Fruit fly (Drosophila melanogaster) whole organism, embryonic: ENCODE results near the gene CG42486.
A peak's percentile ranks its signal among the peaks of the same experiment; 100 is the strongest.

Source experiments
- BEAF-32 ChIP-seq: fragments of 200-800 bp; sonication (Bioruptor generic); optimal IDR thresholded peaks from 3 replicates; lab custom pipeline; 2017; ENCODE audit warnings: missing biosample characterization, missing genetic modification characterization, mild to moderate bottlenecking, moderate library complexity, missing genetic modification reagents
- BtbVII ChIP-seq: fragments of 200-800 bp; sonication (Bioruptor generic); optimal IDR thresholded peaks from 3 replicates; lab custom pipeline; 2017; ENCODE audit warnings: missing biosample characterization, mild to moderate bottlenecking, missing genetic modification characterization
- CG10147 ChIP-seq: fragments of 200-800 bp; sonication (Bioruptor generic); optimal IDR thresholded peaks from 2 replicates; lab custom pipeline; 2019; ENCODE audit warnings: missing biosample characterization, mild to moderate bottlenecking, missing genetic modification characterization, moderate library complexity
- CG1024 ChIP-seq: fragments of 200-800 bp; sonication (Bioruptor generic); IDR thresholded peaks from 2 replicates; pipeline ENCODE4 v1.3.6; 2022; ENCODE audit warnings: missing biosample characterization, missing genetic modification characterization
- CG10654 ChIP-seq: fragments of 200-800 bp; sonication (Bioruptor generic); optimal IDR thresholded peaks from 2 replicates; lab custom pipeline; 2016; ENCODE audit warnings: missing biosample characterization, missing genetic modification characterization
- CG12744 ChIP-seq: fragments of 200-800 bp; sonication (Bioruptor generic); optimal IDR thresholded peaks from 2 replicates; lab custom pipeline; 2016; ENCODE audit warnings: missing biosample characterization, missing genetic modification characterization
- CG13287 ChIP-seq: fragments of 200-800 bp; sonication (Bioruptor generic); IDR thresholded peaks from 2 replicates; pipeline ENCODE4 v1.3.6; 2022; ENCODE audit warnings: missing biosample characterization, missing genetic modification characterization; ENCODE audit not compliant: partially characterized antibody
- CG16813 ChIP-seq: fragments of 200-800 bp; sonication (Bioruptor generic); IDR thresholded peaks from 3 replicates; pipeline ENCODE4 v1.3.6; 2022; ENCODE audit warnings: missing biosample characterization, missing genetic modification characterization; ENCODE audit not compliant: partially characterized antibody
- CG17912 ChIP-seq: fragments of 200-800 bp; sonication (Bioruptor generic); optimal IDR thresholded peaks from 2 replicates; lab custom pipeline; 2018; ENCODE audit warnings: missing biosample characterization, mild to moderate bottlenecking, missing genetic modification characterization
- CG2712 ChIP-seq: fragments of 200-800 bp; optimal IDR thresholded peaks from 3 replicates; lab custom pipeline; 2019; ENCODE audit warnings: missing biosample characterization, mild to moderate bottlenecking, missing genetic modification characterization, moderate library complexity
- CG2875 ChIP-seq: fragments of 200-800 bp; sonication (Bioruptor generic); optimal IDR thresholded peaks from 2 replicates; lab custom pipeline; 2017; ENCODE audit warnings: missing biosample characterization, mild to moderate bottlenecking, missing genetic modification characterization, missing genetic modification reagents
- CG3847 ChIP-seq: fragments of 200-800 bp; sonication (Bioruptor generic); IDR thresholded peaks from 2 replicates; pipeline ENCODE4 v1.3.6; 2022; ENCODE audit warnings: missing biosample characterization, missing genetic modification characterization
- CG4617 ChIP-seq: fragments of 200-800 bp; sonication (Bioruptor generic); optimal IDR thresholded peaks from 3 replicates; lab custom pipeline; 2016; ENCODE audit warnings: missing biosample characterization, missing genetic modification characterization, borderline replicate concordance
- CG4820 ChIP-seq: fragments of 200-800 bp; sonication (Bioruptor generic); optimal IDR thresholded peaks from 3 replicates; lab custom pipeline; 2016; ENCODE audit warnings: missing biosample characterization, missing genetic modification characterization
- CG4854 ChIP-seq: fragments of 200-800 bp; sonication (Bioruptor generic); optimal IDR thresholded peaks from 2 replicates; lab custom pipeline; 2016; ENCODE audit warnings: missing biosample characterization, missing genetic modification characterization, inconsistent platforms
- CG5180 ChIP-seq: fragments of 200-800 bp; sonication (Bioruptor generic); optimal IDR thresholded peaks from 3 replicates; lab custom pipeline; 2017; ENCODE audit warnings: missing biosample characterization, missing genetic modification characterization, mild to moderate bottlenecking, moderate library complexity, missing genetic modification reagents
- CG6175 ChIP-seq: fragments of 200-800 bp; sonication (Bioruptor generic); IDR thresholded peaks from 3 replicates; pipeline ENCODE4 v1.3.6; 2022; ENCODE audit warnings: missing biosample characterization, missing genetic modification characterization
- CG6854 ChIP-seq: fragments of 200-800 bp; sonication (Bioruptor generic); optimal IDR thresholded peaks from 3 replicates; lab custom pipeline; 2017; ENCODE audit warnings: missing biosample characterization, mild to moderate bottlenecking, missing genetic modification characterization
- CG7357 ChIP-seq: fragments of 200-800 bp; sonication (Bioruptor generic); IDR thresholded peaks from 3 replicates; pipeline ENCODE4 v1.3.6; 2022; ENCODE audit warnings: missing biosample characterization, missing genetic modification characterization
- CG8281 ChIP-seq: fragments of 200-800 bp; sonication (Bioruptor generic); optimal IDR thresholded peaks from 2 replicates; lab custom pipeline; 2018; ENCODE audit warnings: missing biosample characterization, mild to moderate bottlenecking, missing genetic modification characterization, moderate library complexity
- CG9727 ChIP-seq: fragments of 200-800 bp; sonication (Bioruptor generic); optimal IDR thresholded peaks from 3 replicates; lab custom pipeline; 2017; ENCODE audit warnings: missing biosample characterization, mild to moderate bottlenecking, missing genetic modification characterization
- Camta ChIP-seq: fragments of 200-800 bp; sonication (Bioruptor generic); optimal IDR thresholded peaks from 2 replicates; lab custom pipeline; 2016; ENCODE audit warnings: missing biosample characterization, missing genetic modification characterization
- Chrac-16 ChIP-seq: fragments of 200-800 bp; sonication (Bioruptor generic); optimal IDR thresholded peaks from 3 replicates; lab custom pipeline; 2016; ENCODE audit warnings: missing biosample characterization, missing genetic modification characterization
- Dref ChIP-seq: fragments of 200-800 bp; sonication (Bioruptor generic); IDR thresholded peaks from 2 replicates; pipeline ENCODE4 v1.3.6; 2022; ENCODE audit warnings: missing biosample characterization, missing genetic modification characterization
- E2f2 ChIP-seq: fragments of 200-800 bp; sonication (Bioruptor generic); IDR thresholded peaks from 2 replicates; pipeline ENCODE4 v1.3.6; 2022; ENCODE audit warnings: missing biosample characterization, missing genetic modification characterization
- Gsc ChIP-seq: fragments of 200-800 bp; sonication (Bioruptor generic); IDR thresholded peaks from 2 replicates; pipeline ENCODE4 v1.3.6; 2022; ENCODE audit warnings: missing biosample characterization, missing genetic modification characterization
- MESR4 ChIP-seq: fragments of 200-800 bp; sonication (Bioruptor generic); optimal IDR thresholded peaks from 2 replicates; lab custom pipeline; 2018; ENCODE audit warnings: missing biosample characterization, mild to moderate bottlenecking, missing genetic modification characterization, moderate library complexity
- NC2β ChIP-seq: fragments of 200-800 bp; sonication (Bioruptor generic); optimal IDR thresholded peaks from 2 replicates; lab custom pipeline; 2016; ENCODE audit warnings: missing biosample characterization, missing genetic modification characterization
- Opbp ChIP-seq: fragments of 200-800 bp; sonication (Bioruptor generic); IDR thresholded peaks from 3 replicates; pipeline ENCODE4 v1.3.6; 2022; ENCODE audit warnings: missing biosample characterization, missing genetic modification characterization; ENCODE audit not compliant: partially characterized antibody
- Sox102F ChIP-seq: fragments of 200-800 bp; sonication (Bioruptor generic); optimal IDR thresholded peaks from 2 replicates; lab custom pipeline; 2018; ENCODE audit warnings: missing biosample characterization, mild to moderate bottlenecking, missing genetic modification characterization, moderate library complexity
- Sry-β ChIP-seq: fragments of 200-800 bp; sonication (Bioruptor generic); optimal IDR thresholded peaks from 2 replicates; lab custom pipeline; 2018; ENCODE audit warnings: missing biosample characterization, mild to moderate bottlenecking, missing genetic modification characterization, moderate library complexity
- Taf1 ChIP-seq: fragments of 200-800 bp; sonication (Bioruptor generic); IDR thresholded peaks from 2 replicates; pipeline ENCODE4 v1.3.6; 2022; ENCODE audit warnings: missing biosample characterization, missing genetic modification characterization
- Xbp1 ChIP-seq: fragments of 200-800 bp; sonication (Bioruptor generic); optimal IDR thresholded peaks from 3 replicates; lab custom pipeline; 2016; ENCODE audit warnings: missing biosample characterization, mild to moderate bottlenecking, missing genetic modification characterization
- ab ChIP-seq: fragments of 200-800 bp; sonication (Bioruptor generic); optimal IDR thresholded peaks from 2 replicates; lab custom pipeline; 2016; ENCODE audit warnings: missing biosample characterization, missing genetic modification characterization
- ara ChIP-seq: fragments of 200-800 bp; sonication (Bioruptor generic); IDR thresholded peaks from 2 replicates; pipeline ENCODE4 v1.3.6; 2022; ENCODE audit warnings: missing biosample characterization, missing genetic modification characterization
- bab2 ChIP-seq: fragments of 200-800 bp; sonication (Bioruptor generic); optimal IDR thresholded peaks from 2 replicates; lab custom pipeline; 2016; ENCODE audit warnings: missing biosample characterization, missing genetic modification characterization
- br ChIP-seq: fragments of >200 bp; optimal IDR thresholded peaks from 2 replicates; lab custom pipeline; 2017
- bsh ChIP-seq, 2 experiments: fragments of 200-800 bp; sonication (Bioruptor generic); optimal IDR thresholded peaks; 2 replicates each; lab custom pipeline; 2017 to 2018; ENCODE audit warnings: mild to moderate bottlenecking in 2 of 2, missing biosample characterization in 2 of 2, missing genetic modification characterization in 2 of 2, moderate library complexity in 1 of 2
- dimm ChIP-seq: fragments of 200-800 bp; sonication (Bioruptor generic); IDR thresholded peaks from 2 replicates; pipeline ENCODE4 v1.3.6; 2022; ENCODE audit warnings: missing biosample characterization, missing genetic modification characterization
- dpn ChIP-seq, 2 experiments: fragments of 200-800 bp; sonication (Bioruptor generic); optimal IDR thresholded peaks; 3 replicates each; lab custom pipeline; 2016; ENCODE audit warnings: missing biosample characterization in 2 of 2, missing genetic modification characterization in 2 of 2
- exex ChIP-seq: fragments of 200-800 bp; sonication (Bioruptor generic); optimal IDR thresholded peaks from 4 replicates; lab custom pipeline; 2018; ENCODE audit warnings: missing biosample characterization, mild to moderate bottlenecking, missing genetic modification characterization, moderate library complexity
- gem ChIP-seq: fragments of 200-800 bp; sonication (Bioruptor generic); optimal IDR thresholded peaks from 2 replicates; lab custom pipeline; 2019; ENCODE audit warnings: missing biosample characterization, mild to moderate bottlenecking, missing genetic modification characterization, moderate library complexity
- mirr ChIP-seq: fragments of 200-800 bp; sonication (Bioruptor generic); optimal IDR thresholded peaks from 3 replicates; lab custom pipeline; 2018; ENCODE audit warnings: missing biosample characterization, mild to moderate bottlenecking, missing genetic modification characterization
- rib ChIP-seq: fragments of 200-800 bp; sonication (Bioruptor generic); IDR thresholded peaks from 2 replicates; pipeline ENCODE4 v1.3.6; 2022; ENCODE audit warnings: missing biosample characterization, missing genetic modification characterization
- sens ChIP-seq: fragments of 200-800 bp; sonication (Bioruptor generic); peaks from one replicate; lab custom pipeline; 2016; ENCODE audit warnings: missing biosample characterization, missing genetic modification characterization
- sr ChIP-seq: fragments of 200-800 bp; sonication (Bioruptor generic); IDR thresholded peaks from 3 replicates; pipeline ENCODE4 v1.3.6; 2022; ENCODE audit warnings: missing biosample characterization, missing genetic modification characterization
- stc ChIP-seq: fragments of 200-800 bp; sonication (Bioruptor generic); IDR thresholded peaks from 2 replicates; pipeline ENCODE4 v1.3.6; 2022; ENCODE audit warnings: missing biosample characterization, missing genetic modification characterization
- unc-4 ChIP-seq: fragments of 200-800 bp; sonication (Bioruptor generic); IDR thresholded peaks from 2 replicates; pipeline ENCODE4 v1.3.6; 2022; ENCODE audit warnings: missing biosample characterization, missing genetic modification characterization; ENCODE audit not compliant: partially characterized antibody
- vnd ChIP-seq: fragments of 200-800 bp; sonication (Bioruptor generic); IDR thresholded peaks from 3 replicates; pipeline ENCODE4 v1.3.6; 2022; ENCODE audit warnings: missing biosample characterization, missing genetic modification characterization; ENCODE audit not compliant: partially characterized antibody
- zfh1 ChIP-seq: fragments of 200-800 bp; sonication (Bioruptor generic); IDR thresholded peaks from 3 replicates; pipeline ENCODE4 v1.3.6; 2022; ENCODE audit warnings: missing biosample characterization, missing genetic modification characterization

The CG42486 gene

dm6 chr2L:11816376-11816775 lies 26.6 kb upstream of the CG42486 start:
- TF ChIP-seq CG16813 (GFP tag; lab: Robert Waterston, UW) (peak; percentile 50; the same call in 2 of the 3 replicates), CG3847 (GFP tag; lab: Robert Waterston, UW) (peak; percentile 61), CG12744 (GFP tag; lab: Kevin White, UChicago) (peak; percentile 92), mirr (peak; percentile 95), E2f2 (GFP tag; lab: Robert Waterston, UW) (peak; percentile 62), NC2β (GFP tag; lab: Kevin White, UChicago) (peak; percentile 98), CG9727 (peak; percentile 95), BtbVII (peak; percentile 96), BEAF-32 (GFP tag; lab: Kevin White, UChicago) (peak; percentile 18), CG4617 (GFP tag; lab: Kevin White, UChicago) (peak; percentile 89), unc-4 (no peak), ab (GFP tag; lab: Kevin White, UChicago) (peak; percentile 38), CG5180 (GFP tag; lab: Kevin White, UChicago) (peak; percentile 88), CG10147 (GFP tag; lab: Kevin White, UChicago) (peak; percentile 73), zfh1 (GFP tag; lab: Robert Waterston, UW) (peak; percentile 97), bsh (GFP tag; optimal IDR thresholded peaks at IDR 0.05; lab: Kevin White, UChicago) (peak; percentile 51 to 93), Gsc (GFP tag; lab: Robert Waterston, UW) (no peak), Sry-β (GFP tag; lab: Kevin White, UChicago) (peak; percentile 77), Chrac-16 (GFP tag; lab: Kevin White, UChicago) (peak; percentile 91), stc (GFP tag; lab: Robert Waterston, UW) (peak; percentile 88), CG1024 (GFP tag; lab: Robert Waterston, UW) (peak; percentile 94), bab2 (GFP tag; lab: Kevin White, UChicago) (peak; percentile 88), dpn (GFP tag; optimal IDR thresholded peaks at IDR 0.05; lab: Kevin White, UChicago) (peak; percentile 90 to 95), Opbp (GFP tag; lab: Robert Waterston, UW) (peak; percentile 66; the same call in 2 of the 3 replicates), ara (GFP tag; lab: Robert Waterston, UW) (peak; percentile 90), Sox102F (GFP tag; lab: Kevin White, UChicago) (peak; percentile 86), CG4854 (peak; percentile 93), CG8281 (peak; percentile 84), sens (peak; percentile 99), exex (tag; lab: Kevin White, UChicago) (peak; percentile 30), Xbp1 (GFP tag; lab: Kevin White, UChicago) (peak; percentile 95), CG2875 (GFP tag; lab: Kevin White, UChicago) (peak; percentile 99), gem (tag; lab: Kevin White, UChicago) (peak; percentile 77), rib (0 out of 2 replicates have a peak, but pooled peaks have one; percentile 19), CG13287 (no peak; the same call in 1 of the 2 replicates), CG10654 (GFP tag; lab: Kevin White, UChicago) (peak; percentile 96), CG4820 (GFP tag; lab: Kevin White, UChicago) (peak; percentile 92), CG7357 (GFP tag; lab: Robert Waterston, UW) (peak; percentile 63; the same call in 2 of the 3 replicates), CG6175 (GFP tag; lab: Robert Waterston, UW) (peak; percentile 78), Dref (GFP tag; lab: Robert Waterston, UW) (peak; percentile 27; the same call in 1 of the 2 replicates), Camta (GFP tag; lab: Kevin White, UChicago) (peak; percentile 97), MESR4 (GFP tag; lab: Kevin White, UChicago) (peak; percentile 52), vnd (GFP tag; lab: Robert Waterston, UW) (no peak), br (lab: Kevin White, UChicago) (no peak), dimm (GFP tag; lab: Robert Waterston, UW) (no peak; the same call in 1 of the 2 replicates), CG6854 (GFP tag; lab: Kevin White, UChicago) (peak; percentile 96), sr (GFP tag; lab: Robert Waterston, UW) (peak; percentile 95; the same call in 2 of the 3 replicates), Taf1 (GFP tag; lab: Robert Waterston, UW) (peak; percentile 43; the same call in 1 of the 2 replicates), CG2712 (tag; lab: Kevin White, UChicago) (peak; percentile 92), CG17912 (GFP tag; lab: Kevin White, UChicago) (peak; percentile 95)
